Worm (Caenorhabditis elegans) whole organism, young adult: ENCODE results near the gene srt-42.
"Not testable (repeated sequence)": the region's sequence is repeated elsewhere in the genome, so short reads cannot be mapped to it uniquely, and the experiment has no call there.

Experiments
- Y56A3A.18 ChIP-seq: fragments of 200-800 bp; sonication (Bioruptor generic); IDR thresholded peaks from 2 replicates; pipeline ENCODE4 v1.3.6; 2022; ENCODE audit warnings: missing genetic modification reagents, missing genetic modification characterization, missing compliant biosample characterization
- gei-17 ChIP-seq: fragments of 200-800 bp; sonication (Bioruptor generic); optimal IDR thresholded peaks from 2 replicates; lab custom pipeline; 2018; ENCODE audit warnings: mild to moderate bottlenecking, missing genetic modification characterization, missing compliant biosample characterization
- pha-4 ChIP-seq: fragments of 150-350 bp; sonication (generic microtip); optimal IDR thresholded peaks from 2 replicates; lab custom pipeline; 2014; ENCODE audit warnings: missing biosample characterization, missing genetic modification reagents, missing genetic modification characterization
- tbx-9 ChIP-seq: sonication (generic microtip); optimal IDR thresholded peaks from 2 replicates; lab custom pipeline; 2016; ENCODE audit warnings: borderline replicate concordance, missing genetic modification characterization, inconsistent platforms, missing compliant biosample characterization
- unc-62 ChIP-seq: fragments of 150-350 bp; optimal IDR thresholded peaks from 2 replicates; lab custom pipeline; 2014; ENCODE audit warnings: missing biosample characterization, missing genetic modification reagents, missing genetic modification characterization

- not testable (repeated sequence) for TF ChIP-seq gei-17 (GFP tag; lab: Kevin White, UChicago); pha-4 (tag; lab: Kevin White, UChicago); tbx-9 (tag; lab: Kevin White, UChicago); Y56A3A.18 (GFP tag; lab: Robert Waterston, UW); unc-62 (GFP tag; lab: Kevin White, UChicago)
These were observed 7.5 kb downstream of the srt-42 start, which contains the start of gene Y46H3A.5 for ce11 chrV:1814784-1815183.
